Worm (Caenorhabditis elegans) whole organism, L4 larva: ENCODE results near the gene gst-12.

Source experiments
- Y105C5A.15 ChIP-seq: fragments of 200-800 bp; sonication (Bioruptor generic); IDR thresholded peaks from 2 replicates; pipeline ENCODE4 v1.3.6; 2022; ENCODE audit warnings: missing genetic modification characterization, missing compliant biosample characterization
- ceh-82 ChIP-seq: sonication (generic microtip); optimal IDR thresholded peaks from 2 replicates; lab custom pipeline; 2017; ENCODE audit warnings: missing biosample characterization, missing genetic modification characterization
- ces-1 ChIP-seq: fragments of 150-350 bp; sonication (generic microtip); optimal IDR thresholded peaks from 4 replicates; lab custom pipeline; 2014; ENCODE audit warnings: missing biosample characterization, missing genetic modification reagents, missing genetic modification characterization
- daf-12 ChIP-seq: fragments of 150-350 bp; optimal IDR thresholded peaks from 2 replicates; lab custom pipeline; 2014; ENCODE audit warnings: missing biosample characterization, missing genetic modification reagents, missing genetic modification characterization
- fkh-10 ChIP-seq: fragments of 150-350 bp; optimal IDR thresholded peaks from 2 replicates; lab custom pipeline; 2014; ENCODE audit warnings: missing biosample characterization, missing genetic modification reagents, missing genetic modification characterization
- lir-3 ChIP-seq: sonication (generic microtip); optimal IDR thresholded peaks from 2 replicates; lab custom pipeline; 2016; ENCODE audit warnings: mild to moderate bottlenecking, missing genetic modification characterization, missing compliant biosample characterization
- lsy-2 ChIP-seq, 2 experiments: fragments of 150-350 bp in 1 of 2; sonication (generic microtip) in 1 of 2; optimal IDR thresholded peaks; 2 replicates each; lab custom pipeline; 2014 to 2017; ENCODE audit warnings: missing biosample characterization in 2 of 2, missing genetic modification characterization in 2 of 2
- mep-1 ChIP-seq: fragments of 150-350 bp; sonication (generic microtip); optimal IDR thresholded peaks from 3 replicates; lab custom pipeline; 2014; ENCODE audit warnings: missing biosample characterization, missing genetic modification characterization
- nhr-10 ChIP-seq: fragments of 150-350 bp; optimal IDR thresholded peaks from 2 replicates; lab custom pipeline; 2014; ENCODE audit warnings: missing biosample characterization, missing genetic modification characterization
- nhr-11 ChIP-seq: fragments of 150-350 bp; optimal IDR thresholded peaks from 2 replicates; lab custom pipeline; 2014; ENCODE audit warnings: missing biosample characterization, missing genetic modification characterization
- nhr-28 ChIP-seq: fragments of 150-350 bp; optimal IDR thresholded peaks from 2 replicates; lab custom pipeline; 2014; ENCODE audit warnings: missing biosample characterization, missing genetic modification characterization
- snpc-4 ChIP-seq: fragments of 150-350 bp; optimal IDR thresholded peaks from 2 replicates; lab custom pipeline; 2014; ENCODE audit warnings: missing biosample characterization, missing genetic modification characterization
- zag-1 ChIP-seq: fragments of 150-350 bp; optimal IDR thresholded peaks from 2 replicates; lab custom pipeline; 2014; ENCODE audit warnings: missing biosample characterization, missing genetic modification characterization

ce11 chrII:13595279-13595678 is 22.6 kb downstream of the gst-12 start:
- TF ChIP-seq lir-3 (tag; lab: Kevin White, UChicago): no peak
- no peak for TF ChIP-seq Y105C5A.15
- TF ChIP-seq zag-1 (tag; lab: Kevin White, UChicago): no peak
- TF ChIP-seq mep-1: no peak
- no peak for TF ChIP-seq ces-1 (GFP tag; lab: Kevin White, UChicago)
- no peak for TF ChIP-seq fkh-10
- no peak for TF ChIP-seq nhr-11 (tag; lab: Kevin White, UChicago)
- TF ChIP-seq nhr-10 (tag; lab: Kevin White, UChicago): no peak
- no peak for TF ChIP-seq ceh-82 (tag; lab: Kevin White, UChicago)
- no peak for TF ChIP-seq nhr-28 (tag; lab: Kevin White, UChicago)
- TF ChIP-seq daf-12 (tag; lab: Kevin White, UChicago): no peak
- TF ChIP-seq snpc-4: no peak
- TF ChIP-seq lsy-2 (tag; optimal IDR thresholded peaks at IDR 0.05; lab: Kevin White, UChicago): no peak
